Worm (Caenorhabditis elegans) whole organism, late embryonic: ENCODE results near the gene ZK84.5.
A peak's percentile ranks its signal among the peaks of the same experiment; 100 is the strongest.

Experiments used
- C08G9.2 ChIP-seq: sonication (generic microtip); optimal IDR thresholded peaks from 2 replicates; lab custom pipeline; 2016; ENCODE audit warnings: mild to moderate bottlenecking, missing genetic modification characterization, moderate library complexity, missing compliant biosample characterization
- C38D4.7 ChIP-seq: fragments of 200-800 bp; sonication (Bioruptor generic); optimal IDR thresholded peaks from 2 replicates; lab custom pipeline; 2018; ENCODE audit warnings: mild to moderate bottlenecking, missing genetic modification characterization, moderate library complexity, missing compliant biosample characterization
- K09A11.1 ChIP-seq: sonication (generic microtip); optimal IDR thresholded peaks from 2 replicates; lab custom pipeline; 2017; ENCODE audit warnings: antibody characterized with exemption, mild to moderate bottlenecking, missing genetic modification characterization, missing compliant biosample characterization; ENCODE audit not compliant: insufficient read depth
- ceh-19 ChIP-seq: fragments of 200-800 bp; sonication (Bioruptor generic); optimal IDR thresholded peaks from 2 replicates; lab custom pipeline; 2018; ENCODE audit warnings: mild to moderate bottlenecking, missing genetic modification characterization, missing compliant biosample characterization
- ceh-2 ChIP-seq: sonication (generic microtip); optimal IDR thresholded peaks from 2 replicates; lab custom pipeline; 2016; ENCODE audit warnings: missing genotype, missing genetic modification characterization, missing compliant biosample characterization
- ceh-22 ChIP-seq: sonication (generic microtip); optimal IDR thresholded peaks from 2 replicates; lab custom pipeline; 2017; ENCODE audit warnings: missing biosample characterization, missing genetic modification characterization
- ceh-30 ChIP-seq: fragments of 150-350 bp; optimal IDR thresholded peaks from 2 replicates; lab custom pipeline; 2014; ENCODE audit warnings: missing biosample characterization, missing genetic modification characterization
- ceh-45 ChIP-seq: fragments of 200-800 bp; sonication (Bioruptor generic); IDR thresholded peaks from 2 replicates; pipeline ENCODE4 v1.3.6; 2022; ENCODE audit warnings: missing genetic modification reagents, missing genetic modification characterization, missing compliant biosample characterization
- ceh-48 ChIP-seq: sonication (generic microtip); optimal IDR thresholded peaks from 2 replicates; lab custom pipeline; 2016; ENCODE audit warnings: missing genetic modification characterization, inconsistent platforms, missing compliant biosample characterization
- ceh-6 ChIP-seq: fragments of 200-800 bp; sonication (Bioruptor generic); optimal IDR thresholded peaks from 2 replicates; lab custom pipeline; 2018; ENCODE audit warnings: mild to moderate bottlenecking, missing genetic modification characterization, missing compliant biosample characterization
- ceh-9 ChIP-seq: sonication (generic microtip); optimal IDR thresholded peaks from 2 replicates; lab custom pipeline; 2016; ENCODE audit warnings: mild to moderate bottlenecking, missing genetic modification characterization, inconsistent platforms, missing compliant biosample characterization
- che-1 ChIP-seq: sonication (generic microtip); optimal IDR thresholded peaks from 2 replicates; lab custom pipeline; 2016; ENCODE audit warnings: mild to moderate bottlenecking, missing genetic modification characterization, missing compliant biosample characterization
- dve-1 ChIP-seq: sonication (generic microtip); optimal IDR thresholded peaks from 2 replicates; lab custom pipeline; 2017; ENCODE audit warnings: antibody characterized with exemption, mild to moderate bottlenecking, missing genetic modification characterization, missing compliant biosample characterization
- elt-2 ChIP-seq: sonication (generic microtip); optimal IDR thresholded peaks from 2 replicates; lab custom pipeline; 2016; ENCODE audit warnings: missing genetic modification reagents, missing genetic modification characterization, missing compliant biosample characterization
- elt-4 ChIP-seq: sonication (generic microtip); optimal IDR thresholded peaks from 2 replicates; lab custom pipeline; 2016; ENCODE audit warnings: missing genetic modification characterization, missing compliant biosample characterization
- ets-4 ChIP-seq: sonication (generic microtip); optimal IDR thresholded peaks from 2 replicates; lab custom pipeline; 2016; ENCODE audit warnings: missing genetic modification characterization, missing compliant biosample characterization
- fkh-10 ChIP-seq: fragments of 150-350 bp; optimal IDR thresholded peaks from 2 replicates; lab custom pipeline; 2014; ENCODE audit warnings: missing biosample characterization, missing genetic modification reagents, missing genetic modification characterization
- hlh-15 ChIP-seq: sonication (generic microtip); optimal IDR thresholded peaks from 2 replicates; lab custom pipeline; 2016; ENCODE audit warnings: missing genetic modification characterization, missing compliant biosample characterization
- hlh-30 ChIP-seq: sonication (generic microtip); optimal IDR thresholded peaks from 2 replicates; lab custom pipeline; 2017; ENCODE audit warnings: antibody characterized with exemption, missing genetic modification characterization, missing compliant biosample characterization; ENCODE audit not compliant: insufficient read depth
- hlh-6 ChIP-seq: sonication (generic microtip); optimal IDR thresholded peaks from 2 replicates; lab custom pipeline; 2016; ENCODE audit warnings: missing genotype, missing genetic modification characterization, missing compliant biosample characterization
- hlh-8 ChIP-seq: sonication (generic microtip); optimal IDR thresholded peaks from 2 replicates; lab custom pipeline; 2016; ENCODE audit warnings: missing genotype, missing genetic modification characterization, missing compliant biosample characterization
- lim-6 ChIP-seq: sonication (generic microtip); optimal IDR thresholded peaks from 2 replicates; lab custom pipeline; 2016; ENCODE audit warnings: missing genetic modification characterization, missing compliant biosample characterization
- madf-2 ChIP-seq: sonication (generic microtip); optimal IDR thresholded peaks from 2 replicates; lab custom pipeline; 2017; ENCODE audit warnings: missing genetic modification characterization, missing compliant biosample characterization
- nfya-1 ChIP-seq: sonication (generic microtip); optimal IDR thresholded peaks from 2 replicates; lab custom pipeline; 2017; ENCODE audit warnings: missing genetic modification characterization, mild to moderate bottlenecking, missing compliant biosample characterization, antibody characterized with exemption, moderate library complexity
- nhr-232 ChIP-seq: sonication (generic microtip); optimal IDR thresholded peaks from 2 replicates; lab custom pipeline; 2016; ENCODE audit warnings: missing genetic modification characterization, missing compliant biosample characterization
- odd-2 ChIP-seq: sonication (generic microtip); optimal IDR thresholded peaks from 2 replicates; lab custom pipeline; 2017; ENCODE audit warnings: antibody characterized with exemption, mild to moderate bottlenecking, missing genetic modification characterization, missing compliant biosample characterization
- pha-2 ChIP-seq: sonication (generic microtip); optimal IDR thresholded peaks from 2 replicates; lab custom pipeline; 2017; ENCODE audit warnings: mild to moderate bottlenecking, missing genetic modification characterization, missing compliant biosample characterization
- pqm-1 ChIP-seq: sonication (generic microtip); optimal IDR thresholded peaks from 2 replicates; lab custom pipeline; 2016; ENCODE audit warnings: missing genetic modification characterization, missing compliant biosample characterization
- rnt-1 ChIP-seq: sonication (generic microtip); optimal IDR thresholded peaks from 2 replicates; lab custom pipeline; 2016; ENCODE audit warnings: missing genetic modification characterization, missing compliant biosample characterization
- sdc-2 ChIP-seq: sonication (generic microtip); optimal IDR thresholded peaks from 2 replicates; lab custom pipeline; 2016; ENCODE audit warnings: missing genotype, missing genetic modification characterization, missing compliant biosample characterization
- sox-4 ChIP-seq: sonication (generic microtip); optimal IDR thresholded peaks from 2 replicates; lab custom pipeline; 2017; ENCODE audit warnings: mild to moderate bottlenecking, missing genetic modification characterization, inconsistent platforms, missing compliant biosample characterization
- syd-9 ChIP-seq: sonication (generic microtip); optimal IDR thresholded peaks from 2 replicates; lab custom pipeline; 2016; ENCODE audit warnings: mild to moderate bottlenecking, missing genetic modification characterization, moderate library complexity, missing compliant biosample characterization
- tbx-2 ChIP-seq: sonication (generic microtip); optimal IDR thresholded peaks from 2 replicates; lab custom pipeline; 2016; ENCODE audit warnings: missing genetic modification characterization, missing compliant biosample characterization
- tbx-7 ChIP-seq: sonication (generic microtip); optimal IDR thresholded peaks from 2 replicates; lab custom pipeline; 2016; ENCODE audit warnings: missing genotype, missing genetic modification characterization, missing compliant biosample characterization
- ttx-3 ChIP-seq: sonication (generic microtip); optimal IDR thresholded peaks from 2 replicates; lab custom pipeline; 2016; ENCODE audit warnings: missing genetic modification reagents, missing genetic modification characterization, missing compliant biosample characterization
- unc-42 ChIP-seq: sonication (generic microtip); optimal IDR thresholded peaks from 2 replicates; lab custom pipeline; 2016; ENCODE audit warnings: missing genotype, missing genetic modification characterization, missing compliant biosample characterization
- unc-55 ChIP-seq: sonication (generic microtip); optimal IDR thresholded peaks from 2 replicates; lab custom pipeline; 2017; ENCODE audit warnings: missing biosample characterization, missing genetic modification reagents, missing genetic modification characterization
- unc-86 ChIP-seq: sonication (generic microtip); optimal IDR thresholded peaks from 2 replicates; lab custom pipeline; 2016; ENCODE audit warnings: missing genetic modification characterization, missing compliant biosample characterization
- zip-5 ChIP-seq: sonication (generic microtip); optimal IDR thresholded peaks from 2 replicates; lab custom pipeline; 2016; ENCODE audit warnings: missing genetic modification characterization, missing compliant biosample characterization

ZK84.5 gene

DNA sequence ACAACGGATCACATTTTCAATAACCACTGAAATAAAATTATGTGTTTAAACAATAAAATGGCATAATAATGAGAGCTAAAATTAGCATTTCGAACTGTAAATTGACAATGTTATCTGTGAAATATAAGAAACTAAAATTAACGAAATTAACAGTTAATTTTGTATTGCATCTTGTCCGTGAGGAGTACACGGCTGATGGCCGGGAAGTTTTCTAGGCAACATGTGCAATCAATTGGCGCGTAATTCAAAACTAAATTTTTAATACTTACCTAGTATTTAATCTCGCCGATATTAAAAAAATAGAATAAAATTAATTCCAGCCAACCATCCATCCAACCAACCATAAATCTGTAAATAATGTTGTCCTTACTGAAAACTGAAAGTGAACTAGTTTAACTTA is 45.2 kb upstream of the ZK84.5 start (continued):
- peak; percentile 95 for TF ChIP-seq tbx-7 (tag; lab: Kevin White, UChicago)
- TF ChIP-seq ceh-30 (tag; lab: Kevin White, UChicago), result no peak
- TF ChIP-seq madf-2 (tag; lab: Kevin White, UChicago), result no peak
- no peak for TF ChIP-seq hlh-30 (tag; lab: Kevin White, UChicago)
- TF ChIP-seq pqm-1, result peak; percentile 32
- TF ChIP-seq hlh-6, result no peak
- no peak for TF ChIP-seq ceh-19 (GFP tag; lab: Kevin White, UChicago)
- TF ChIP-seq unc-55 (GFP tag; lab: Kevin White, UChicago), result no peak
- TF ChIP-seq lim-6 (tag; lab: Kevin White, UChicago), result peak; percentile 38
- peak; percentile 95 for TF ChIP-seq ets-4 (tag; lab: Kevin White, UChicago)
- TF ChIP-seq che-1, result no peak
- TF ChIP-seq elt-4, result no peak
- peak; percentile 94 for TF ChIP-seq C08G9.2 (tag; lab: Kevin White, UChicago)
- TF ChIP-seq nhr-232, result no peak
- TF ChIP-seq ceh-2 (tag; lab: Kevin White, UChicago), result peak; percentile 90
- peak; percentile 93 for TF ChIP-seq hlh-8 (tag; lab: Kevin White, UChicago)
- no peak for TF ChIP-seq pha-2 (tag; lab: Kevin White, UChicago)
- no peak for TF ChIP-seq odd-2 (tag; lab: Kevin White, UChicago)
- TF ChIP-seq hlh-15 (tag; lab: Kevin White, UChicago), result no peak
- no peak for TF ChIP-seq sox-4
- TF ChIP-seq ttx-3, result no peak
- no peak for TF ChIP-seq ceh-6
- TF ChIP-seq nfya-1 (tag; lab: Kevin White, UChicago), result no peak
- no peak for TF ChIP-seq unc-86 (tag; lab: Kevin White, UChicago)

DNA sequence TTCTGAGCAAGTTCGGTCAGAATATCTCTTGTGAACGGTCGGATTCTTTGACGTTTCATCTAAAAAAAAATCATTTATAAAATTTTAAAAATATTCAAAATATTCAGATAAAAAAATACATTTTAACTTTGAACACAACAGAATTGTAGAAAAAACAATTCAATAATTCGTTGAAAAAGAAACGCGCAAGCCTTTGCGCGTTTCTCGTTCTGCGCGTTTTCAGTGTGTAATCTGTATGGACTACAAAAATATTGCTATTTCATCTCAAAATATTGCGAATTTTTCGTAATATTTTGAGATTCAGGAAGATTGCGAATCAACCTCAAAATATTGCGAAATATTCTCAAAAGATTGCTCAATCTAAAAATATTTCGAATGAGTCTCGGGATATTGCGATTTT is 39.6 kb upstream of the ZK84.5 start, which contains the start of gene R12C12.7:
TSS of gene R12C12.7 (minus strand) at position 59 of the 400 bp plus-strand sequence.
- no peak for TF ChIP-seq syd-9 (tag; lab: Kevin White, UChicago)
- peak; percentile 37 for TF ChIP-seq elt-2 (tag; lab: Kevin White, UChicago)

DNA sequence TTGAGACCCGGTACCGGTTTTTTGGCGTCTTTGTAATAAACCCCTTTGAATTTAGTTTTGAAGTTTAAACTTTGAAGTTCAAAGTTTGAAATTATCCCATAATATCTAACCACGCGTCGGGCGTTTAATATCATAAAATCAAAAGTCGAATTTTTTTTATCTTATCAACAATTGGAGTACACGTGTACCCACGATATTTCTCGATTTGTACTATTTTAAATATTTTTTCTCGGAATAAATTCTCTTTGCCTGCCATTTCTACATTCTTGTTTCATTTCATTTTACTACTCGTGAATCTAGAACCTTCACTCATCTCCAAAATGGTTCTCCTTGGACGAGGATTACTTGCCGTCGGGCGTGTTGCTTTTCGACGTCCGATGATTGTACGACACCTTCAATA is 33.8 kb upstream of the ZK84.5 start, which contains the start of gene gldc-1:
TSS of gene gldc-1 (plus strand) at position 301 of the 400 bp plus-strand sequence.
- no peak for TF ChIP-seq sdc-2 (tag; lab: Kevin White, UChicago)
- no peak for TF ChIP-seq K09A11.1 (tag; lab: Kevin White, UChicago)
- TF ChIP-seq ceh-22 (tag; lab: Kevin White, UChicago), result no peak
- TF ChIP-seq ceh-45 (GFP tag; lab: Robert Waterston, UW), result no peak
- no peak for TF ChIP-seq syd-9 (tag; lab: Kevin White, UChicago)
- no peak for TF ChIP-seq tbx-2 (tag; lab: Kevin White, UChicago)
- TF ChIP-seq fkh-10 (GFP tag; lab: Kevin White, UChicago), result no peak
- TF ChIP-seq hlh-15 (tag; lab: Kevin White, UChicago), result no peak
- TF ChIP-seq rnt-1, result no peak
- TF ChIP-seq ttx-3, result no peak
- TF ChIP-seq madf-2 (tag; lab: Kevin White, UChicago), result no peak
- TF ChIP-seq unc-42 (tag; lab: Kevin White, UChicago), result no peak
- no peak for TF ChIP-seq ceh-6
- no peak for TF ChIP-seq hlh-30 (tag; lab: Kevin White, UChicago)
- no peak for TF ChIP-seq ceh-48 (tag; lab: Kevin White, UChicago)
- TF ChIP-seq C38D4.7 (GFP tag; lab: Kevin White, UChicago), result no peak
- TF ChIP-seq ceh-9 (tag; lab: Kevin White, UChicago), result no peak
- TF ChIP-seq dve-1 (tag; lab: Kevin White, UChicago), result no peak
- no peak for TF ChIP-seq zip-5 (tag; lab: Kevin White, UChicago)
- TF ChIP-seq, all 69 proteins: peak for 0
